Fruit fly (Drosophila melanogaster) whole organism, embryonic: ENCODE data around the gene msps.

ENCODE experiments used
- Ada2b ChIP-seq: fragments of 200-800 bp; sonication (Bioruptor generic); IDR thresholded peaks from 2 replicates; pipeline ENCODE4 v1.3.6; 2022; ENCODE audit warnings: missing biosample characterization, missing genetic modification characterization
- B-H1 ChIP-seq: fragments of 200-800 bp; sonication (Bioruptor generic); IDR thresholded peaks from 3 replicates; pipeline ENCODE4 v1.3.6; 2022; ENCODE audit warnings: missing biosample characterization, missing genetic modification characterization
- Bgb ChIP-seq: fragments of 200-800 bp; sonication (Bioruptor generic); IDR thresholded peaks from 2 replicates; pipeline ENCODE4 v1.3.6; 2022; ENCODE audit warnings: missing biosample characterization, missing genetic modification characterization; ENCODE audit not compliant: partially characterized antibody
- CG10431 ChIP-seq: fragments of 200-800 bp; sonication (Bioruptor generic); optimal IDR thresholded peaks from 3 replicates; lab custom pipeline; 2018; ENCODE audit warnings: missing biosample characterization, mild to moderate bottlenecking, missing genetic modification characterization
- CG10959 ChIP-seq: fragments of 200-800 bp; sonication (Bioruptor generic); IDR thresholded peaks from 2 replicates; pipeline ENCODE4 v1.3.6; 2022; ENCODE audit warnings: missing biosample characterization, missing genetic modification characterization
- CG11398 ChIP-seq: fragments of 200-800 bp; sonication (Bioruptor generic); optimal IDR thresholded peaks from 2 replicates; lab custom pipeline; 2016; ENCODE audit warnings: missing biosample characterization, missing genetic modification characterization
- CG11560 ChIP-seq: fragments of 200-800 bp; sonication (Bioruptor generic); IDR thresholded peaks from 3 replicates; pipeline ENCODE4 v1.3.6; 2022; ENCODE audit warnings: missing biosample characterization, missing genetic modification characterization
- CG13287 ChIP-seq: fragments of 200-800 bp; sonication (Bioruptor generic); IDR thresholded peaks from 2 replicates; pipeline ENCODE4 v1.3.6; 2022; ENCODE audit warnings: missing biosample characterization, missing genetic modification characterization; ENCODE audit not compliant: partially characterized antibody
- CG17361 ChIP-seq: fragments of 200-800 bp; sonication (Bioruptor generic); IDR thresholded peaks from 3 replicates; pipeline ENCODE4 v1.3.6; 2022; ENCODE audit warnings: missing biosample characterization, missing genetic modification characterization
- CG18599 ChIP-seq: fragments of 200-800 bp; sonication (Bioruptor generic); optimal IDR thresholded peaks from 3 replicates; lab custom pipeline; 2017; ENCODE audit warnings: missing biosample characterization, missing genetic modification characterization, mild to moderate bottlenecking, moderate library complexity, missing genetic modification reagents
- CG18619 ChIP-seq: fragments of 200-800 bp; sonication (Bioruptor generic); optimal IDR thresholded peaks from 3 replicates; lab custom pipeline; 2017; ENCODE audit warnings: missing biosample characterization, mild to moderate bottlenecking, missing genetic modification characterization
- CG2129 ChIP-seq: fragments of 200-800 bp; sonication (Bioruptor generic); IDR thresholded peaks from 2 replicates; pipeline ENCODE4 v1.3.6; 2022; ENCODE audit warnings: missing biosample characterization, missing genetic modification characterization; ENCODE audit not compliant: partially characterized antibody
- CG30431 ChIP-seq: fragments of 200-800 bp; sonication (Bioruptor generic); optimal IDR thresholded peaks from 2 replicates; lab custom pipeline; 2017; ENCODE audit warnings: missing biosample characterization, missing genetic modification characterization
- CG3065 ChIP-seq: fragments of 200-800 bp; sonication (Bioruptor generic); optimal IDR thresholded peaks from 2 replicates; lab custom pipeline; 2016; ENCODE audit warnings: missing biosample characterization, missing genetic modification characterization
- CG3163 ChIP-seq: fragments of 200-800 bp; sonication (Bioruptor generic); optimal IDR thresholded peaks from 3 replicates; lab custom pipeline; 2016; ENCODE audit warnings: missing biosample characterization, missing genetic modification characterization
- CG43689 ChIP-seq: fragments of 200-800 bp; sonication (Bioruptor generic); IDR thresholded peaks from 2 replicates; pipeline ENCODE4 v1.3.6; 2022; ENCODE audit warnings: missing biosample characterization, missing genetic modification characterization
- CG4617 ChIP-seq: fragments of 200-800 bp; sonication (Bioruptor generic); optimal IDR thresholded peaks from 3 replicates; lab custom pipeline; 2016; ENCODE audit warnings: missing biosample characterization, missing genetic modification characterization, borderline replicate concordance
- CG5180 ChIP-seq: fragments of 200-800 bp; sonication (Bioruptor generic); optimal IDR thresholded peaks from 3 replicates; lab custom pipeline; 2017; ENCODE audit warnings: missing biosample characterization, missing genetic modification characterization, mild to moderate bottlenecking, moderate library complexity, missing genetic modification reagents
- CG6254 ChIP-seq: fragments of 200-800 bp; sonication (Bioruptor generic); optimal IDR thresholded peaks from 3 replicates; lab custom pipeline; 2017; ENCODE audit warnings: mild to moderate bottlenecking, missing biosample characterization, missing genetic modification reagents, missing genetic modification characterization
- CG6854 ChIP-seq: fragments of 200-800 bp; sonication (Bioruptor generic); optimal IDR thresholded peaks from 3 replicates; lab custom pipeline; 2017; ENCODE audit warnings: missing biosample characterization, mild to moderate bottlenecking, missing genetic modification characterization
- CG8089 ChIP-seq: fragments of 200-800 bp; sonication (Bioruptor generic); optimal IDR thresholded peaks from 3 replicates; lab custom pipeline; 2016; ENCODE audit warnings: missing biosample characterization, missing genetic modification characterization
- CHES-1-like ChIP-seq: fragments of 200-800 bp; sonication (Bioruptor generic); optimal IDR thresholded peaks from 2 replicates; lab custom pipeline; 2016; ENCODE audit warnings: missing biosample characterization, missing genetic modification characterization
- Chrac-16 ChIP-seq: fragments of 200-800 bp; sonication (Bioruptor generic); optimal IDR thresholded peaks from 3 replicates; lab custom pipeline; 2016; ENCODE audit warnings: missing biosample characterization, missing genetic modification characterization
- E2f1 ChIP-seq: fragments of 200-800 bp; sonication (Bioruptor generic); IDR thresholded peaks from 2 replicates; pipeline ENCODE4 v1.3.6; 2022; ENCODE audit warnings: missing biosample characterization, missing genetic modification characterization
- HHEX ChIP-seq: fragments of 200-800 bp; sonication (Bioruptor generic); optimal IDR thresholded peaks from 3 replicates; lab custom pipeline; 2017; ENCODE audit warnings: missing biosample characterization, mild to moderate bottlenecking, missing genetic modification characterization, missing genetic modification reagents
- HLH4C ChIP-seq: fragments of 200-800 bp; sonication (Bioruptor generic); IDR thresholded peaks from 3 replicates; pipeline ENCODE4 v1.3.6; 2022; ENCODE audit warnings: missing biosample characterization, missing genetic modification characterization; ENCODE audit not compliant: partially characterized antibody
- Hr3 ChIP-seq: fragments of 200-800 bp; sonication (Bioruptor generic); optimal IDR thresholded peaks from 3 replicates; lab custom pipeline; 2016; ENCODE audit warnings: missing biosample characterization, missing genetic modification characterization
- MBD-R2 ChIP-seq: fragments of 200-800 bp; sonication (Bioruptor generic); IDR thresholded peaks from 2 replicates; pipeline ENCODE4 v1.3.6; 2022; ENCODE audit warnings: missing biosample characterization, missing genetic modification characterization
- Nf-YA ChIP-seq: fragments of 200-800 bp; sonication (Bioruptor generic); IDR thresholded peaks from 2 replicates; pipeline ENCODE4 v1.3.6; 2022; ENCODE audit warnings: missing biosample characterization, missing genetic modification characterization
- Ptx1 ChIP-seq: fragments of 200-800 bp; sonication (Bioruptor generic); IDR thresholded peaks from 2 replicates; pipeline ENCODE4 v1.3.6; 2022; ENCODE audit warnings: missing biosample characterization, missing genetic modification characterization
- Rx ChIP-seq: fragments of 200-800 bp; sonication (Bioruptor generic); IDR thresholded peaks from 2 replicates; pipeline ENCODE4 v1.3.6; 2022; ENCODE audit warnings: missing biosample characterization, missing genetic modification characterization
- Scr ChIP-seq: fragments of 200-800 bp; sonication (Bioruptor generic); IDR thresholded peaks from 2 replicates; pipeline ENCODE4 v1.3.6; 2022; ENCODE audit warnings: missing biosample characterization, missing genetic modification characterization; ENCODE audit not compliant: partially characterized antibody
- Sox102F ChIP-seq: fragments of 200-800 bp; sonication (Bioruptor generic); optimal IDR thresholded peaks from 2 replicates; lab custom pipeline; 2018; ENCODE audit warnings: missing biosample characterization, mild to moderate bottlenecking, missing genetic modification characterization, moderate library complexity
- Tbp ChIP-seq: fragments of >200 bp; optimal IDR thresholded peaks from 2 replicates; lab custom pipeline; 2018; ENCODE audit warnings: missing biosample characterization, missing genetic modification characterization
- Vsx1 ChIP-seq: fragments of 200-800 bp; sonication (Bioruptor generic); optimal IDR thresholded peaks from 2 replicates; lab custom pipeline; 2017; ENCODE audit warnings: missing biosample characterization, mild to moderate bottlenecking, missing genetic modification characterization, missing genetic modification reagents
- bowl ChIP-seq: fragments of 200-800 bp; sonication (Bioruptor generic); IDR thresholded peaks from 2 replicates; pipeline ENCODE4 v1.3.6; 2022; ENCODE audit warnings: missing biosample characterization, missing genetic modification characterization
- corto ChIP-seq: fragments of 200-800 bp; sonication (Bioruptor generic); optimal IDR thresholded peaks from 2 replicates; lab custom pipeline; 2016; ENCODE audit warnings: missing biosample characterization, mild to moderate bottlenecking, missing genetic modification characterization, moderate library complexity
- gem ChIP-seq: fragments of 200-800 bp; sonication (Bioruptor generic); optimal IDR thresholded peaks from 2 replicates; lab custom pipeline; 2019; ENCODE audit warnings: missing biosample characterization, mild to moderate bottlenecking, missing genetic modification characterization, moderate library complexity
- gsb-n ChIP-seq: fragments of 200-800 bp; sonication (Bioruptor generic); optimal IDR thresholded peaks from 3 replicates; lab custom pipeline; 2018; ENCODE audit warnings: missing biosample characterization, mild to moderate bottlenecking, missing genetic modification characterization
- hbn ChIP-seq: fragments of 200-800 bp; sonication (Bioruptor generic); IDR thresholded peaks from 2 replicates; pipeline ENCODE4 v1.3.6; 2022; ENCODE audit warnings: missing biosample characterization, missing genetic modification characterization; ENCODE audit not compliant: partially characterized antibody
- hth ChIP-seq: fragments of >200 bp; optimal IDR thresholded peaks from 2 replicates; lab custom pipeline; 2017; ENCODE audit warnings: inconsistent platforms
- lmd ChIP-seq: fragments of 200-800 bp; sonication (Bioruptor generic); IDR thresholded peaks from 2 replicates; pipeline ENCODE4 v1.3.6; 2022; ENCODE audit warnings: missing biosample characterization, missing genetic modification characterization
- prd ChIP-seq, 3 experiments: fragments of >200 bp in 2 of 3; fragments of 200-800 bp in 1 of 3; sonication (Bioruptor generic) in 1 of 3; optimal IDR thresholded peaks in 2 of 3; IDR thresholded peaks in 1 of 3; 2 replicates in 2 of 3; 3 replicates in 1 of 3; pipeline versions ENCODE4 v1.3.6 to Lab custom; 2017 to 2022; ENCODE audit warnings: missing biosample characterization in 1 of 3, missing genetic modification characterization in 1 of 3
- pros ChIP-seq: fragments of 200-800 bp; sonication (Bioruptor generic); optimal IDR thresholded peaks from 3 replicates; lab custom pipeline; 2019; ENCODE audit warnings: missing biosample characterization, mild to moderate bottlenecking, missing genetic modification characterization, moderate library complexity
- ro ChIP-seq: fragments of 200-800 bp; sonication (Bioruptor generic); IDR thresholded peaks from 2 replicates; pipeline ENCODE4 v1.3.6; 2022; ENCODE audit warnings: missing biosample characterization, missing genetic modification characterization
- trem ChIP-seq: fragments of 200-800 bp; optimal IDR thresholded peaks from 3 replicates; lab custom pipeline; 2019; ENCODE audit warnings: missing biosample characterization, mild to moderate bottlenecking, missing genetic modification characterization, moderate library complexity
- ttk ChIP-seq: fragments of 200-800 bp; sonication (Bioruptor generic); IDR thresholded peaks from 2 replicates; pipeline ENCODE4 v2.1.2; 2022; ENCODE audit warnings: missing biosample characterization, missing genetic modification characterization
- z ChIP-seq: fragments of 200-800 bp; sonication (Bioruptor generic); IDR thresholded peaks from 3 replicates; pipeline ENCODE4 v1.3.6; 2022; ENCODE audit warnings: missing biosample characterization, missing genetic modification characterization

Gene msps

DNA sequence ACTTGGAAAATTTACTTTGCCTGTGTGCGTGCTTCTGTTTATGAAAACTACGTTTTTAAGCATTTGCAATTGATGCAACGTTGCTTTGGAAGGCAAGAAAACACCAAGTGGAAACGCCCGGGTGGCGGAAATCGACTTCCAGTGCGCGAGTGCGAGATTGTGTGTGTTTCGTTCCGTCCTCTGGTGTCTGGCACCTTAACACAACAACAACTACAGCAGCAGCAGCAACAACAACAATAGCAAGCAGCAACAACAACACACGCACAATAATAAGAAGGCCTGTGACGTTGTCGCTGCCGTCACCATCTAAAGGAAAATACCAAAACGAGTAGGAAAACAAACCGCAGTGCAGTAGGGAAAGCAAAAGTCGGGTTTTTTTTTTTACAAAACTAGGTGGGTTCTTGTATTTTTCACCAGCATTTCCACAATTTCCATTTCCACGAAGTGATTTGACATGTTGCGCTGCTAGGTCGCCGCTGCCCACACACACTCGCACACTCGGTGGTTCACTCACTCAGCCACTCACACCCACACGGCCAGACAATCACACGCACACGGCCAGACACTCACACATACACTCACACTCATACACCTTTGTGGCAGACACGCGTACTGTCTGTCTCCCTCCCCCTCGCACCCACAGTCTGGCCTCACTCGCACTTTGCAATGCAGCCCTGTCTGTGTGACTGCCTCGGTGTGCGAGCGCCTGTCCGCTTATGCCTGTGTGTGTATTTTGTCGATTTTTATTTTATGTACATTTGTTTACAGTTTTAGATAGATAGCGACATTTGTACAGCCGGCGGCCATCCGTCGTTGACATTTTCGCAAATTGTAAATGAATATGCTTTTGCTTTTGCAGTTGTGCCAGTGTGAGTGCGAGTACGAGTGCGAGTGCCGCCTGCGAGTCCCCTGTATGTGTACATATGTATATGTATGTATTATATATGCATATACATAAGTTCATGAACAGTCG, 49.0 kb downstream of the msps start (continued):
- TF ChIP-seq gsb-n (tag; lab: Kevin White, UChicago) (no peak), Sox102F (GFP tag; lab: Kevin White, UChicago) (no peak), Scr (GFP tag; lab: Robert Waterston, UW) (0 out of 2 replicates have a peak, but pooled peaks have one; percentile 1), Chrac-16 (no peak), CG5180 (peak; percentile 8), Rx (GFP tag; lab: Robert Waterston, UW) (no peak), z (GFP tag; lab: Robert Waterston, UW) (peak; percentile 96), CG43689 (GFP tag; lab: Robert Waterston, UW) (no peak), CG10431 (GFP tag; lab: Kevin White, UChicago) (no peak), HLH4C (GFP tag; lab: Robert Waterston, UW) (no peak; the same call in 2 of the 3 replicates), gem (tag; lab: Kevin White, UChicago) (no peak), corto (GFP tag; lab: Kevin White, UChicago) (peak; percentile 6), CG30431 (GFP tag; lab: Kevin White, UChicago) (no peak), CG13287 (GFP tag; lab: Robert Waterston, UW) (no peak; the same call in 1 of the 2 replicates), Bgb (GFP tag; lab: Robert Waterston, UW) (peak; percentile 65; the same call in 1 of the 2 replicates), Ada2b (GFP tag; lab: Robert Waterston, UW) (no peak), bowl (GFP tag; lab: Robert Waterston, UW) (no peak), ro (GFP tag; lab: Robert Waterston, UW) (no peak), Ptx1 (GFP tag; lab: Robert Waterston, UW) (0 out of 2 replicates have a peak, but pooled peaks have one; percentile 8), lmd (no peak), E2f1 (GFP tag; lab: Robert Waterston, UW) (no peak), CG17361 (no peak), HHEX (no peak), CG3065 (no peak), CG18619 (GFP tag; lab: Kevin White, UChicago) (no peak), CG4617 (GFP tag; lab: Kevin White, UChicago) (peak; percentile 43), hbn (peak; percentile 16; the same call in 1 of the 2 replicates), prd (optimal IDR thresholded peaks at IDR 0.05; lab: Kevin White, UChicago) (no peak), prd (GFP tag; IDR thresholded peaks at IDR 0.05; lab: Robert Waterston, UW) (peak; percentile 45; the same call in 1 of the 3 replicates), CG2129 (GFP tag; lab: Robert Waterston, UW) (no peak), CG10959 (no peak), CG11560 (tag; lab: Robert Waterston, UW) (no peak), Tbp (GFP tag; lab: Kevin White, UChicago) (no peak), CG6854 (no peak), CHES-1-like (GFP tag; lab: Kevin White, UChicago) (peak; percentile 83), Vsx1 (GFP tag; lab: Kevin White, UChicago) (no peak), hth (no peak), B-H1 (GFP tag; lab: Robert Waterston, UW) (no peak), CG8089 (GFP tag; lab: Kevin White, UChicago) (no peak), pros (GFP tag; lab: Kevin White, UChicago) (peak; percentile 64), CG18599 (GFP tag; lab: Kevin White, UChicago) (no peak), MBD-R2 (peak; percentile 36), Nf-YA (GFP tag; lab: Robert Waterston, UW) (no peak), trem (tag; lab: Kevin White, UChicago) (peak; percentile 34), CG3163 (GFP tag; lab: Kevin White, UChicago) (peak; percentile 26), CG6254 (GFP tag; lab: Kevin White, UChicago) (no peak), Hr3 (GFP tag; lab: Kevin White, UChicago) (no peak), ttk (0 out of 2 replicates have a peak, but pooled peaks have one; percentile 19), CG11398 (GFP tag; lab: Kevin White, UChicago) (no peak)
